Fruit fly (Drosophila melanogaster) whole organism, embryonic: ENCODE data around the gene ft.

Experiments used
- CG30403 ChIP-seq: fragments of 200-800 bp; sonication (Bioruptor generic); optimal IDR thresholded peaks from 3 replicates; lab custom pipeline; 2016; ENCODE audit warnings: missing biosample characterization, missing genetic modification characterization
- CG31365 ChIP-seq: fragments of 200-800 bp; sonication (Bioruptor generic); optimal IDR thresholded peaks from 2 replicates; lab custom pipeline; 2018; ENCODE audit warnings: missing biosample characterization, mild to moderate bottlenecking, missing genetic modification characterization
- CG3838 ChIP-seq: fragments of 200-800 bp; sonication (Bioruptor generic); optimal IDR thresholded peaks from 3 replicates; lab custom pipeline; 2016; ENCODE audit warnings: missing biosample characterization, missing genetic modification characterization
- CG6683 ChIP-seq: fragments of 200-800 bp; sonication (Bioruptor generic); optimal IDR thresholded peaks from 2 replicates; lab custom pipeline; 2017; ENCODE audit warnings: missing biosample characterization, mild to moderate bottlenecking, missing genetic modification characterization, missing genetic modification reagents
- CG6765 ChIP-seq: fragments of 200-800 bp; sonication (Bioruptor generic); optimal IDR thresholded peaks from 3 replicates; lab custom pipeline; 2017; ENCODE audit warnings: missing biosample characterization, mild to moderate bottlenecking, missing genetic modification characterization
- CG8089 ChIP-seq: fragments of 200-800 bp; sonication (Bioruptor generic); optimal IDR thresholded peaks from 3 replicates; lab custom pipeline; 2016; ENCODE audit warnings: missing biosample characterization, missing genetic modification characterization
- Dll ChIP-seq: fragments of 200-800 bp; sonication (Bioruptor generic); IDR thresholded peaks from 4 replicates; pipeline ENCODE4 v1.3.6; 2022; ENCODE audit warnings: missing biosample characterization, missing genetic modification characterization; ENCODE audit not compliant: partially characterized antibody
- E2f1 ChIP-seq: fragments of 200-800 bp; sonication (Bioruptor generic); IDR thresholded peaks from 2 replicates; pipeline ENCODE4 v1.3.6; 2022; ENCODE audit warnings: missing biosample characterization, missing genetic modification characterization
- Vsx1 ChIP-seq: fragments of 200-800 bp; sonication (Bioruptor generic); optimal IDR thresholded peaks from 2 replicates; lab custom pipeline; 2017; ENCODE audit warnings: missing biosample characterization, mild to moderate bottlenecking, missing genetic modification characterization, missing genetic modification reagents
- fd3F ChIP-seq: fragments of 200-800 bp; sonication (Bioruptor generic); optimal IDR thresholded peaks from 2 replicates; lab custom pipeline; 2018; ENCODE audit warnings: missing biosample characterization, mild to moderate bottlenecking, missing genetic modification characterization, moderate library complexity

The ft gene

dm6 chr2L:4166034-4166433 is 55.6 kb downstream of the ft start, which contains the start of gene Or24a:
Or24a (minus strand) TSS chr2L:4166134.
- TF ChIP-seq E2f1 (GFP tag; lab: Robert Waterston, UW) (no peak), CG3838 (GFP tag; lab: Kevin White, UChicago) (no peak), CG31365 (tag; lab: Kevin White, UChicago) (no peak), CG30403 (GFP tag; lab: Kevin White, UChicago) (no peak), CG6683 (no peak)

dm6 chr2L:4148979-4149378 is 72.6 kb downstream of the ft start, which contains the start of gene CG2955:
CG2955 (plus strand) TSS chr2L:4149279.
- no peak for TF ChIP-seq CG8089 (GFP tag; lab: Kevin White, UChicago)
- no peak for TF ChIP-seq fd3F (GFP tag; lab: Kevin White, UChicago)
- no peak for TF ChIP-seq Vsx1 (GFP tag; lab: Kevin White, UChicago)
- TF ChIP-seq CG6765, result no peak
- TF ChIP-seq Dll, result no peak
